Worm (Caenorhabditis elegans) whole organism, dauer: ENCODE measurements around the gene ugt-4.

ENCODE experiments used
- unc-62 ChIP-seq: sonication (generic microtip); optimal IDR thresholded peaks from 2 replicates; lab custom pipeline; 2017; ENCODE audit warnings: missing biosample characterization, missing genetic modification reagents, missing genetic modification characterization

Gene ugt-4

DNA sequence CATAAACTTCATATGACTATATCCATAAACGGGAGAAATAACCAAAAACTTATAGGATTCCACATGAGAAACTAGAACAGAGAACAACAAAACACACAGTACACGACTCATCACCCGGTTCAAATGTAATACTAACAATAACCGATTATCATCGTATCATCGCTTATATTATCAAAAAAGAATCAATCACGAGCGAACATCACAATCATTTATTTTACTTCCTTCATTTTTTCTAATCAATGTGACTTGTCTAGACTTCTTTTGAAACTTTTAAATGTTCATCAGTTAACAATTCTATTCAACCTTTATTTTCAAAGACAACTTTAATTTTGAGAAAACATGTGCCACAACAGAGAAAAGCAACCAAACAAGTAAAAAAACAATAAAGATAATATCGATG is at the start of gene ugt-4:
TSS of gene ugt-4 (minus strand) at position 141 of the 400 bp plus-strand sequence.
- no peak for TF ChIP-seq unc-62

- no peak for TF ChIP-seq unc-62
Observed at ce11 chrV:12844748-12845147, 49.6 kb upstream of the ugt-4 start.

- TF ChIP-seq unc-62: no peak
Observed at ce11 chrV:12835388-12835787, 40.3 kb upstream of the ugt-4 start, which contains the start of gene C44H9.4. Gene C44H9.4, plus strand, starts transcription at chrV:12835688.

DNA sequence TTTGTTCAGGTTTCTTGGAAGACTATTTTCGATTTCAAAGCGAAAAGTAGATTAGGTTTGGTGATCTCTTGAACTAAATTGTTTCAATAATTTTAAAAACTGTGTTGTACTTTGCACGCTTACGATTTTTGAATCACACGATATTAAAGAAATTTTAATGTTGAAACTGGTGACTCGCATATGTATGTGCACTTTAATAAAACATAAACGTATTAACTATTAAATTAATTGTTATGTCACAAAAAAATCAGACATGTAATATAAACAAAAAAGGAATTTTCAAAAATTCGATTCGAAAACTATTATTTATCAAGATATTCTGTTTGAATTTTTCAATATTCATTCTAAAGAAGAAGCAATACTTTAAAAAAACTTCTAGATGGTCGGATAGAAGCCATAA is 32.1 kb upstream of the ugt-4 start, which contains the start of gene ugt-15:
TSS of gene ugt-15 (plus strand) at position 301 of the 400 bp plus-strand sequence.
- no peak for TF ChIP-seq unc-62

- TF ChIP-seq unc-62: no peak
Observed at ce11 chrV:12824777-12825176, 29.6 kb upstream of the ugt-4 start, which contains the start of gene ugt-16. Gene ugt-16, plus strand, starts transcription at chrV:12825024.

DNA sequence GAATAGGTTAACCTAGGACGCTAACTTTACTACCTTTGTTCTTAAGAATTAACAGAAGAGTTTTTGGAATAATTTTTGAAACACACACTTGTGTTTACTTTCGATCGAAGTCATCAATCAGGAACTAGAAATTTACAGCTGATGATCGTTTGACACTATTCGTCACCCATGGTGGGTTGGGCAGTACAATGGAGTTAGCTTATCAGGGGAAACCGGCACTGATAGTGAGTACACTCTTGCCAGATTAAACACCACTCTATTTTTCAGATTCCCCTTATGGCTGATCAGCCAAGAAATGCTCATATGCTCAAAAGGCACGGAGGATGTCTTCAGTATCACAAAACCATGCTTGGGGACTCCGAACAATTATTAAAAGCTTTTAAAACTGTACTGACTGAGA is 26.9 kb upstream of the ugt-4 start:
- TF ChIP-seq unc-62: no peak

- TF ChIP-seq unc-62: no peak
Observed at ce11 chrV:12819792-12820453, 24.8 kb upstream of the ugt-4 start, which contains the start of the genes ZC443.4 and ugt-18. Gene ZC443.4, minus strand, starts transcription at chrV:12819886. Gene ugt-18, plus strand, starts transcription at chrV:12820260.

ce11 chrV:12819155-12819554 is 24.0 kb upstream of the ugt-4 start:
- TF ChIP-seq unc-62: no peak

DNA sequence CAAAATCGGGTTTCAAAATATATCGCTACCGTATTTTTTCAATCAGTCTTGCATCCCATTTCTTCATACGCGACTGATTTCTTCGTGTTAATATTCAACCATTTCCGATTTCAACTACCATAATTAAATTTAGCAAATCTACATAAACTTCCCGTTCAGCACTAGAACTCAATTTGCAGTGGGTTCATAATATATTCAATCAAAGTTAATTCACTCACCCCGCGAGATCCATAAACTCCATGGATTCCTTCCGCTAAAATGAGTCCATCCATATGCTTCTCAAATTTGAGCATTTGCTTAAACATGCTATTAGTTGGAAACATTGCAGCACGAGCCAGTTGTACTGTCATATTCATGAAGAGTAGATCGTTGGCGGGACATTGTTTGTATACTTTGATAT is 23.4 kb upstream of the ugt-4 start:
- no peak for TF ChIP-seq unc-62

- no peak for TF ChIP-seq unc-62
Observed at ce11 chrV:12816672-12817071, 21.5 kb upstream of the ugt-4 start.

DNA sequence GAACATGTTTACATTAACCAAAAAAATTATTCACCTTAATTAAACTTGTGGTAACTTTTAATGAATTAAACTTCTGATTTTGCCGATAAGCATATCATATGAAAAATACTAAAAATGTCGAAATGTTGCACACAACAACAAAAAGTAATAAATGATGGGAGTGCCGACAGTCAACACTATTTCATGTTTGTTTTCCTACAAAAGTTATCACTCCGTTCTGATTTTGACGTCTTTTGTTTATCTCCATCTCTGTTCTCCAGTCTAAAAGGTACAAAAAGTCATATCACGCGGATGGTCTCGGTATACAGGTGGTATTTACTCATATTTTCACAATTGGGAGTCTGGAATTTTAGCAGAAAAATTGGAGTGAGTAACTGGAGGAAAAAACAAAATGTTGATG is 20.2 kb upstream of the ugt-4 start:
- TF ChIP-seq unc-62: no peak

- TF ChIP-seq unc-62: no peak
Observed at ce11 chrV:12814481-12814882, 19.3 kb upstream of the ugt-4 start.

- TF ChIP-seq unc-62: no peak
Observed at ce11 chrV:12814022-12814421, 18.9 kb upstream of the ugt-4 start, which contains the start of gene ZC443.3. Gene ZC443.3, minus strand, starts transcription at chrV:12814122.

- TF ChIP-seq unc-62: no peak
Observed at ce11 chrV:12811810-12812209, 16.7 kb upstream of the ugt-4 start.

ce11 chrV:12811126-12811525 is 16.0 kb upstream of the ugt-4 start, which contains the start of gene ZC443.2:
Gene ZC443.2, minus strand, starts transcription at chrV:12811192.
- TF ChIP-seq unc-62: no peak

DNA sequence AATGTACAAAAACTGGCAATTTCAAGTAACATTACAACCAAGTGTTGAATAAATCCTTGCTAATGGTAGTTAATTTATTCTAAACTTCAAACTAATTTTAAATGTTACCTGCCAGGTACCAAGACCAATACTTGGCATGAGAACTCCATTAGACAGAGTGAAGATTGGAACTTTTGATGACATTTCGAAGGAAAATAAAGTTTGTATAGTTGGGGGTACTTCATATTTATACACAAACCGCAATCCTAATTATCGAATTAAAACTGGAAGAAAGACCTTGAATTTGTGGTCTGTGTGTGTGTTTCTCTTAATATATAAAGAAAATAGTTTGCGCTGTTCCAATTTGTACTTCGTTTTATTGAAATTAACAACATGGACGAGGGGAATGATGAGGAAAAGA is 14.7 kb upstream of the ugt-4 start, which contains the start of gene ZC443.1:
TSS of gene ZC443.1 (minus strand) at position 205 of the 400 bp plus-strand sequence.
- TF ChIP-seq unc-62: no peak

- TF ChIP-seq unc-62: no peak
Observed at ce11 chrV:12806190-12806589, 11.1 kb upstream of the ugt-4 start, which contains the start of gene ZC443.7. Gene ZC443.7, plus strand, starts transcription at chrV:12806490.

DNA sequence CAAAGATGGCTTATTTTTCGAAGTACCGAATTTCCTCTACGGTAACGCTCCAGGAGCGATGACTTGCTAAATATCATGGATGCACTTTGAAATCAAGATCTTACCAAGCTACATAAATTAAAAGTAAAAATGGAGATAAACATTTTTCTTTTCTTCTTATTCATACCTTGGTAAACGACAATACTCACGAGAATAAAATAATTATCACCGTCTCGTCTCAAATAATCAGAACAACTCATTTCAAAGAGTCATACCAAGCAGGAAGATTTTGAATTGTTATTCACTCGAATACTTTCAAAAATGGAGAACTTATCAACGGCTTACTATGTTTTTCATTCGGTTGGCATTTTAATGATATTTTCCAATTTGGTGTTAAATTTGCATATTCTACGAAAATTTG is 8.1 kb upstream of the ugt-4 start, which contains the start of gene srbc-45:
TSS of gene srbc-45 (plus strand) at position 301 of the 400 bp plus-strand sequence.
- TF ChIP-seq unc-62: no peak
